Fruit fly (Drosophila melanogaster) whole organism, embryonic: Measurements from ENCODE around the gene Atox1.

Source experiments
- CG12219 ChIP-seq: fragments of 200-800 bp; sonication (Bioruptor generic); optimal IDR thresholded peaks from 3 replicates; lab custom pipeline; 2018; ENCODE audit warnings: missing biosample characterization, mild to moderate bottlenecking, missing genetic modification characterization
- CG17829 ChIP-seq: fragments of 200-800 bp; optimal IDR thresholded peaks from 2 replicates; lab custom pipeline; 2019; ENCODE audit warnings: missing biosample characterization, mild to moderate bottlenecking, missing genetic modification characterization, moderate library complexity
- CG30403 ChIP-seq: fragments of 200-800 bp; sonication (Bioruptor generic); optimal IDR thresholded peaks from 3 replicates; lab custom pipeline; 2016; ENCODE audit warnings: missing biosample characterization, missing genetic modification characterization
- CG5245 ChIP-seq: fragments of 200-800 bp; sonication (Bioruptor generic); optimal IDR thresholded peaks from 3 replicates; lab custom pipeline; 2016; ENCODE audit warnings: missing biosample characterization, missing genetic modification characterization
- Dad ChIP-seq: fragments of 200-800 bp; sonication (Bioruptor generic); optimal IDR thresholded peaks from 3 replicates; lab custom pipeline; 2016; ENCODE audit warnings: missing biosample characterization, missing genetic modification characterization
- Kr ChIP-seq: fragments of 200-800 bp; sonication (Bioruptor generic); optimal IDR thresholded peaks from 2 replicates; lab custom pipeline; 2017; ENCODE audit warnings: missing biosample characterization, mild to moderate bottlenecking, missing genetic modification characterization
- Optix ChIP-seq: fragments of 200-800 bp; sonication (Bioruptor generic); IDR thresholded peaks from 3 replicates; pipeline ENCODE4 v1.3.6; 2022; ENCODE audit warnings: missing biosample characterization, missing genetic modification characterization
- cwo ChIP-seq: fragments of 200-800 bp; sonication (Bioruptor generic); optimal IDR thresholded peaks from 3 replicates; lab custom pipeline; 2017; ENCODE audit warnings: missing biosample characterization, missing genetic modification characterization, mild to moderate bottlenecking, moderate library complexity, missing genetic modification reagents
- fru ChIP-seq: fragments of >200 bp; optimal IDR thresholded peaks from 2 replicates; lab custom pipeline; 2017
- inv ChIP-seq: fragments of 200-800 bp; sonication (Bioruptor generic); IDR thresholded peaks from 2 replicates; pipeline ENCODE4 v1.3.6; 2022; ENCODE audit warnings: missing biosample characterization, missing genetic modification characterization; ENCODE audit not compliant: partially characterized antibody
- twi ChIP-seq: fragments of 200-800 bp; optimal IDR thresholded peaks from 2 replicates; lab custom pipeline; 2019; ENCODE audit warnings: missing biosample characterization, mild to moderate bottlenecking, missing genetic modification characterization, moderate library complexity
- unc-4 ChIP-seq: fragments of 200-800 bp; sonication (Bioruptor generic); IDR thresholded peaks from 2 replicates; pipeline ENCODE4 v1.3.6; 2022; ENCODE audit warnings: missing biosample characterization, missing genetic modification characterization; ENCODE audit not compliant: partially characterized antibody

DNA sequence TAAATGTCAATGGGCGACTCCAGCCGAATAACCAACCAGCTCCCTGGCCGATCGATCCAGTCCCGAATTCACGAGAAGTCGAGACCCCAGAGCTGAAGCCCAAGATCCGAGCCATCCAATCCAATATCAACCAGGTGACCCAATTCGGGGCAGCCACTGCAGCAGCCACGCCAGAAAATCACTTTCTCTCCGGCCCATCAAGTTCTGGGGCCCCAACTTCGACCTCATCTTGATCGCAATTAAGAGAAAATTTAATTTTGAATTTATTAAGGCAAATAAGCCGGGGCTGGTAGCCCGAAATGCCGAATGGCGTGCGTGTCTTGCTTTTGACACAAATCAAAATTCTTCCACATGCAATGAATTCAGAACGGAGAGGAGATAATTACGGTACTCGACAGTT lies 7.1 kb downstream of the Atox1 start:
- TF ChIP-seq fru (lab: Kevin White, UChicago) (no peak), inv (no peak), Optix (GFP tag; lab: Robert Waterston, UW) (no peak), CG5245 (GFP tag; lab: Kevin White, UChicago) (no peak), CG17829 (tag; lab: Kevin White, UChicago) (no peak), Dad (GFP tag; lab: Kevin White, UChicago) (no peak), CG30403 (GFP tag; lab: Kevin White, UChicago) (no peak), unc-4 (GFP tag; lab: Robert Waterston, UW) (no peak), twi (tag; lab: Kevin White, UChicago) (no peak), cwo (GFP tag; lab: Kevin White, UChicago) (no peak), CG12219 (GFP tag; lab: Kevin White, UChicago) (no peak), Kr (GFP tag; lab: Kevin White, UChicago) (no peak)
